Fruit fly (Drosophila melanogaster): Measurements from ENCODE around the gene CG42394.

CG42394 gene

DNA sequence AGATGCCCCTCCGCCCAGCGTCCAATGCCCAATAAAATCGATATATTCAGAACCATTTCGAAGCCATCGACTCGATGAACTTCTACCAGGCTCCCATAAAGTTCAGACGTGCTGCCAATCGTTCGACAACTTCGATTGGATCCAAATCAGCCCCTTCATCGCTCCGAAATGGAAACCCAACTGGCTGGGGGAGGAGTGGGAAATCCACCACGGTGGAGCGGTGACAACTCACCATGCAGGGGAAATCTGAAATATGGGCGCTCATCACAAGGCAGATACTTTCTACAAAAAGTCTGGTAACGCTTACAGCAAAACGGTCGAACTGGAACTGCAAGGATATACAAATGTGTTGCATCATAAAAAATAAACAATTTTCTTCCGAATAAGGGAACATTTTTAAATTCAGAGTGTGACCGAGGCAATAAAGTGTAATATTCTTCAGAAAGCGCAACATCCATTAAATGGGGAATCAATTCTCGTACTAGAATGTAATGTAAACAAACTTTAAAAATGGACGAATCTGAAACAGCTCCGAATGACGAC, 2.7 kb downstream of the CG42394 start, which contains the start of gene CG4565 (continued):
- TF ChIP-seq CG10979 (tag; optimal IDR thresholded peaks at IDR 0.05) (peak; percentile 13), B-H2 (GFP tag; optimal IDR thresholded peaks at IDR 0.05) (no peak), CG5180 (GFP tag; optimal IDR thresholded peaks at IDR 0.05) (peak; percentile 55), tin (GFP tag; optimal IDR thresholded peaks at IDR 0.05) (no peak), Vsx1 (GFP tag; optimal IDR thresholded peaks at IDR 0.05) (no peak), D19B (GFP tag; optimal IDR thresholded peaks at IDR 0.05) (no peak), CG18011 (GFP tag; optimal IDR thresholded peaks at IDR 0.05) (no peak), peb (GFP tag; IDR thresholded peaks at IDR 0.05) (no peak), CG2120 (GFP tag; optimal IDR thresholded peaks at IDR 0.05) (no peak), scrt (GFP tag; optimal IDR thresholded peaks at IDR 0.05) (no peak), Dad (GFP tag; optimal IDR thresholded peaks at IDR 0.05) (no peak), eyg (GFP tag; optimal IDR thresholded peaks at IDR 0.05) (no peak), CG7786 (GFP tag; optimal IDR thresholded peaks at IDR 0.05) (no peak), psq (GFP tag; optimal IDR thresholded peaks at IDR 0.05) (no peak), CG6689 (GFP tag; IDR thresholded peaks at IDR 0.05) (no peak), lola (GFP tag; optimal IDR thresholded peaks at IDR 0.05) (no peak), Elba2 (GFP tag; optimal IDR thresholded peaks at IDR 0.05) (no peak), org-1 (GFP tag; optimal IDR thresholded peaks at IDR 0.05) (no peak), CG4282 (GFP tag; optimal IDR thresholded peaks at IDR 0.05) (no peak), kni (GFP tag; optimal IDR thresholded peaks at IDR 0.05) (peak; percentile 49), Six4 (GFP tag; optimal IDR thresholded peaks at IDR 0.05) (no peak), ttk (GFP tag; IDR thresholded peaks at IDR 0.05) (no peak; the same call in 1 of the 2 replicates), CG8089 (GFP tag; optimal IDR thresholded peaks at IDR 0.05) (no peak), Fer1 (GFP tag; optimal IDR thresholded peaks at IDR 0.05) (peak; percentile 42), CG1602 (GFP tag; optimal IDR thresholded peaks at IDR 0.05) (no peak), cas (GFP tag; IDR thresholded peaks at IDR 0.05) (no peak), CG30431 (GFP tag; optimal IDR thresholded peaks at IDR 0.05) (no peak), CG9215 (GFP tag; IDR thresholded peaks at IDR 0.05) (no peak), YL-1 (GFP tag; optimal IDR thresholded peaks at IDR 0.05) (no peak), Med (GFP tag) (peak; percentile 74), Side (GFP tag; optimal IDR thresholded peaks at IDR 0.05) (no peak), CG10209 (GFP tag; optimal IDR thresholded peaks at IDR 0.05) (no peak), esg (GFP tag; conservative IDR thresholded peaks at IDR 0.05) (no peak), Ets97D (GFP tag; optimal IDR thresholded peaks at IDR 0.05) (peak; percentile 43), slbo (GFP tag; IDR thresholded peaks at IDR 0.05) (no peak), CG14441 (GFP tag; IDR thresholded peaks at IDR 0.05) (no peak), yki (optimal IDR thresholded peaks at IDR 0.05) (no peak), CG15696 (tag; optimal IDR thresholded peaks at IDR 0.05) (no peak), Hr39 (optimal IDR thresholded peaks at IDR 0.05) (no peak), da (GFP tag; optimal IDR thresholded peaks at IDR 0.05) (no peak), Ravus (GFP tag; IDR thresholded peaks at IDR 0.05) (no peak), Sry-β (GFP tag; optimal IDR thresholded peaks at IDR 0.05) (no peak), h (optimal IDR thresholded peaks at IDR 0.05) (no peak), lov (optimal IDR thresholded peaks at IDR 0.05) (no peak), lov (GFP tag; IDR thresholded peaks at IDR 0.05) (no peak), CG42726 (GFP tag; IDR thresholded peaks at IDR 0.05; ENCODE audit: partially characterized antibody) (0 out of 2 replicates have a peak, but pooled peaks have one; percentile 29), CG8765 (GFP tag; IDR thresholded peaks at IDR 0.05) (no peak), bcd (GFP tag; optimal IDR thresholded peaks at IDR 0.05) (no peak), CG3726 (GFP tag; IDR thresholded peaks at IDR 0.05) (no peak), Atf-2 (GFP tag; optimal IDR thresholded peaks at IDR 0.05) (no peak), CG15269 (tag; optimal IDR thresholded peaks at IDR 0.05) (no peak), Abd-B (GFP tag; optimal IDR thresholded peaks at IDR 0.05) (no peak), tup (GFP tag; optimal IDR thresholded peaks at IDR 0.05) (no peak)

Data from whole organism, embryonic.